Worm (Caenorhabditis elegans) whole organism, L3 larva: Measurements from ENCODE around the gene crh-1.

Experiments used
- R02D3.7 ChIP-seq: fragments of 150-350 bp; optimal IDR thresholded peaks from 2 replicates; lab custom pipeline; 2014; ENCODE audit warnings: missing biosample characterization, missing genetic modification characterization
- lin-39 ChIP-seq: fragments of 150-350 bp; optimal IDR thresholded peaks from 2 replicates; lab custom pipeline; 2018; ENCODE audit warnings: missing biosample characterization, missing genetic modification reagents, missing genetic modification characterization
- nfya-1 ChIP-seq: sonication (generic microtip); optimal IDR thresholded peaks from 2 replicates; lab custom pipeline; 2017; ENCODE audit warnings: missing genetic modification characterization, mild to moderate bottlenecking, missing compliant biosample characterization, antibody characterized with exemption, moderate library complexity; ENCODE audit not compliant: insufficient read depth
- nhr-237 ChIP-seq: fragments of 150-350 bp; optimal IDR thresholded peaks from 2 replicates; lab custom pipeline; 2014; ENCODE audit warnings: missing biosample characterization, missing genetic modification characterization
- snpc-4 ChIP-seq: fragments of 150-350 bp; optimal IDR thresholded peaks from 2 replicates; lab custom pipeline; 2014; ENCODE audit warnings: missing biosample characterization, missing genetic modification characterization
- zag-1 ChIP-seq: fragments of 150-350 bp; optimal IDR thresholded peaks from 2 replicates; lab custom pipeline; 2014; ENCODE audit warnings: missing biosample characterization, missing genetic modification characterization

- TF ChIP-seq lin-39 (tag; lab: Kevin White, UChicago) (peak; percentile 73), R02D3.7 (tag; lab: Kevin White, UChicago) (no peak), snpc-4 (tag; lab: Kevin White, UChicago) (no peak), nhr-237 (tag; lab: Kevin White, UChicago) (no peak), nfya-1 (tag; lab: Kevin White, UChicago) (peak; percentile 73), zag-1 (no peak)
These were observed 80.9 kb downstream of the crh-1 start for ce11 chrIII:11738482-11738881.
